Fruit fly (Drosophila melanogaster): ENCODE results near the gene CG3345.

The CG3345 gene

dm6 chr2L:283071-283482 lies 14.2 kb downstream of the CG3345 start, which contains the start of gene CG11601 (continued):
- TF ChIP-seq dmrt93B (GFP tag; optimal IDR thresholded peaks at IDR 0.05) (no peak), psq (GFP tag; optimal IDR thresholded peaks at IDR 0.05) (peak; percentile 78), CrebA (GFP tag; optimal IDR thresholded peaks at IDR 0.05; ENCODE audit: borderline replicate concordance) (no peak), GATAd (GFP tag; optimal IDR thresholded peaks at IDR 0.05) (no peak), usp (GFP tag; optimal IDR thresholded peaks at IDR 0.05) (no peak)

- TF ChIP-seq lola (GFP tag; optimal IDR thresholded peaks at IDR 0.05): no peak
- peak; percentile 72 for TF ChIP-seq Hr83 (GFP tag; optimal IDR thresholded peaks at IDR 0.05; ENCODE audit: poor library complexity, severe bottlenecking)
- peak; percentile 37 for TF ChIP-seq Hnf4 (GFP tag; optimal IDR thresholded peaks at IDR 0.05)
- peak; percentile 62 for TF ChIP-seq ey (GFP tag; optimal IDR thresholded peaks at IDR 0.05)
- TF ChIP-seq CG9705 (GFP tag; optimal IDR thresholded peaks at IDR 0.05): peak; percentile 6
- TF ChIP-seq foxo (GFP tag; optimal IDR thresholded peaks at IDR 0.05): peak in 1 of 2 experiments; percentile 55
- no peak for TF ChIP-seq Abd-B (GFP tag; optimal IDR thresholded peaks at IDR 0.05)
- TF ChIP-seq pan (optimal IDR thresholded peaks at IDR 0.05): no peak
- peak; percentile 50 for TF ChIP-seq fru (GFP tag; optimal IDR thresholded peaks at IDR 0.05)
- no peak for TF ChIP-seq dl (GFP tag; optimal IDR thresholded peaks at IDR 0.05; ENCODE audit: insufficient read depth in 1 of 2, partially characterized antibody in 2 of 2)
- TF ChIP-seq woc (GFP tag; optimal IDR thresholded peaks at IDR 0.05): peak; percentile 66
- peak; percentile 45 for TF ChIP-seq Sp1 (GFP tag; optimal IDR thresholded peaks at IDR 0.05)
- TF ChIP-seq rgr (GFP tag; optimal IDR thresholded peaks at IDR 0.05): peak; percentile 64
- TF ChIP-seq N (GFP tag; optimal IDR thresholded peaks at IDR 0.05): no peak
- peak; percentile 71 for TF ChIP-seq h (GFP tag; optimal IDR thresholded peaks at IDR 0.05)
- TF ChIP-seq HLH106 (tag; optimal IDR thresholded peaks at IDR 0.05): peak; percentile 54
- TF ChIP-seq br (GFP tag; optimal IDR thresholded peaks at IDR 0.05): peak; percentile 55
- TF ChIP-seq Mio (GFP tag; optimal IDR thresholded peaks at IDR 0.05): no peak
- no peak for TF ChIP-seq CG32264 (GFP tag; optimal IDR thresholded peaks at IDR 0.05)
- peak; percentile 85 for TF ChIP-seq Dif (GFP tag; optimal IDR thresholded peaks at IDR 0.05; ENCODE audit: partially characterized antibody)
- no peak for TF ChIP-seq Rel (GFP tag; optimal IDR thresholded peaks at IDR 0.05)
- TF ChIP-seq Rel (tag; optimal IDR thresholded peaks at IDR 0.05): peak; percentile 98
- TF ChIP-seq CrebA (GFP tag; optimal IDR thresholded peaks at IDR 0.05; ENCODE audit: borderline replicate concordance): no peak
- TF ChIP-seq OdsH (GFP tag; optimal IDR thresholded peaks at IDR 0.05): peak; percentile 40
Observed at dm6 chr2L:285596-286023, 16.7 kb downstream of the CG3345 start.

- TF ChIP-seq psq (GFP tag; optimal IDR thresholded peaks at IDR 0.05) (peak; percentile 93), usp (GFP tag; optimal IDR thresholded peaks at IDR 0.05) (no peak), brk (GFP tag; optimal IDR thresholded peaks at IDR 0.05) (no peak), Hr83 (GFP tag; optimal IDR thresholded peaks at IDR 0.05; ENCODE audit: poor library complexity, severe bottlenecking) (peak; percentile 98), br (GFP tag; optimal IDR thresholded peaks at IDR 0.05) (peak; percentile 92), Sp1 (GFP tag; optimal IDR thresholded peaks at IDR 0.05) (peak; percentile 83), Vsx2 (GFP tag; optimal IDR thresholded peaks at IDR 0.05; ENCODE audit: partially characterized antibody) (no peak), rgr (GFP tag; optimal IDR thresholded peaks at IDR 0.05) (peak; percentile 97), dmrt93B (GFP tag; optimal IDR thresholded peaks at IDR 0.05) (peak; percentile 55), jim (GFP tag; optimal IDR thresholded peaks at IDR 0.05) (peak; percentile 13), Rel (GFP tag; optimal IDR thresholded peaks at IDR 0.05) (peak; percentile 52), Rel (tag; optimal IDR thresholded peaks at IDR 0.05) (peak; percentile 74), fru (GFP tag; optimal IDR thresholded peaks at IDR 0.05) (peak; percentile 90), foxo (GFP tag; optimal IDR thresholded peaks at IDR 0.05) (peak; percentile 70 to 96), dl (GFP tag; optimal IDR thresholded peaks at IDR 0.05; ENCODE audit: insufficient read depth in 1 of 2, partially characterized antibody in 2 of 2) (no peak), ey (GFP tag; optimal IDR thresholded peaks at IDR 0.05) (peak; percentile 90), Hr78 (GFP tag; optimal IDR thresholded peaks at IDR 0.05) (no peak), Dfd (GFP tag; optimal IDR thresholded peaks at IDR 0.05) (no peak), dsf (GFP tag; optimal IDR thresholded peaks at IDR 0.05; ENCODE audit: borderline replicate concordance) (peak; percentile 16), sage (GFP tag; optimal IDR thresholded peaks at IDR 0.05) (peak; percentile 69), Hnf4 (GFP tag; optimal IDR thresholded peaks at IDR 0.05) (peak; percentile 98), woc (GFP tag; optimal IDR thresholded peaks at IDR 0.05) (peak; percentile 84), CG32264 (GFP tag; optimal IDR thresholded peaks at IDR 0.05) (peak; percentile 63), lola (GFP tag; optimal IDR thresholded peaks at IDR 0.05) (no peak), GATAd (GFP tag; optimal IDR thresholded peaks at IDR 0.05) (no peak), HLH106 (tag; optimal IDR thresholded peaks at IDR 0.05) (peak; percentile 79), CrebA (GFP tag; optimal IDR thresholded peaks at IDR 0.05; ENCODE audit: borderline replicate concordance) (no peak), h (GFP tag; optimal IDR thresholded peaks at IDR 0.05) (peak; percentile 95), Myc (optimal IDR thresholded peaks at IDR 0.05) (no peak), N (GFP tag; optimal IDR thresholded peaks at IDR 0.05) (no peak), CG9705 (GFP tag; optimal IDR thresholded peaks at IDR 0.05) (peak; percentile 58), tai (GFP tag; optimal IDR thresholded peaks at IDR 0.05) (no peak), Mio (GFP tag; optimal IDR thresholded peaks at IDR 0.05) (peak; percentile 66), pan (optimal IDR thresholded peaks at IDR 0.05) (no peak), Jra (GFP tag; optimal IDR thresholded peaks at IDR 0.05) (peak; percentile 81), Dif (GFP tag; optimal IDR thresholded peaks at IDR 0.05; ENCODE audit: partially characterized antibody) (no peak), OdsH (GFP tag; optimal IDR thresholded peaks at IDR 0.05) (peak; percentile 91), sv (GFP tag; optimal IDR thresholded peaks at IDR 0.05) (peak; percentile 36), Abd-B (GFP tag; optimal IDR thresholded peaks at IDR 0.05) (no peak)
Observed at dm6 chr2L:286421-286820, 17.5 kb downstream of the CG3345 start.

Measured in whole organism, wandering third instar larva.